3 fruit fly cellular contexts compared by ENCODE assay signal in genomic region chr3L:6556221-6556620, dm6.
TF ChIP-seq lines count a peak whose summit lies in the region.

No protein-coding gene starts in this region.

- no peak for TF ChIP-seq CTCF in whole organism, embryonic (GFP tag; optimal IDR thresholded peaks at IDR 0.05; lab: Kevin White, UChicago)

TF ChIP-seq in whole organism, embryonic, 481 proteins besides CTCF, POLR2A, EP300 and RAD21 (continues in another document):
- TF ChIP-seq CG13287 (GFP tag; IDR thresholded peaks at IDR 0.05; lab: Robert Waterston, UW; ENCODE audit: partially characterized antibody) (no peak), CG32767 (GFP tag; IDR thresholded peaks at IDR 0.05; lab: Robert Waterston, UW) (no peak), CG3163 (GFP tag; optimal IDR thresholded peaks at IDR 0.05; lab: Kevin White, UChicago) (no peak), grn (GFP tag; optimal IDR thresholded peaks at IDR 0.05; lab: Kevin White, UChicago) (peak; percentile 24), CoRest (tag; optimal IDR thresholded peaks at IDR 0.05; lab: Kevin White, UChicago) (no peak), CG11247 (GFP tag; IDR thresholded peaks at IDR 0.05; lab: Robert Waterston, UW) (no peak), B-H2 (GFP tag; optimal IDR thresholded peaks at IDR 0.05; lab: Kevin White, UChicago) (no peak), ind (GFP tag; optimal IDR thresholded peaks at IDR 0.05; lab: Kevin White, UChicago) (no peak), Hr51 (GFP tag; optimal IDR thresholded peaks at IDR 0.05; lab: Kevin White, UChicago) (no peak), Rx (GFP tag; IDR thresholded peaks at IDR 0.05; lab: Robert Waterston, UW) (no peak), chinmo (GFP tag; IDR thresholded peaks at IDR 0.05; lab: Robert Waterston, UW; ENCODE audit: partially characterized antibody) (no peak), CG6813 (GFP tag; optimal IDR thresholded peaks at IDR 0.05; lab: Kevin White, UChicago) (no peak), CG17385 (GFP tag; optimal IDR thresholded peaks at IDR 0.05; lab: Kevin White, UChicago) (no peak), Fer2 (tag; optimal IDR thresholded peaks at IDR 0.05; lab: Kevin White, UChicago) (no peak), CG13296 (GFP tag; optimal IDR thresholded peaks at IDR 0.05; lab: Kevin White, UChicago) (no peak), Ptx1 (GFP tag; IDR thresholded peaks at IDR 0.05; lab: Robert Waterston, UW) (no peak), row (GFP tag; IDR thresholded peaks at IDR 0.05; lab: Robert Waterston, UW) (no peak), CG13624 (GFP tag; optimal IDR thresholded peaks at IDR 0.05; lab: Kevin White, UChicago) (no peak), CG7987 (GFP tag; optimal IDR thresholded peaks at IDR 0.05; lab: Kevin White, UChicago) (no peak), Oaz (GFP tag; IDR thresholded peaks at IDR 0.05; lab: Robert Waterston, UW) (0 out of 2 replicates have a peak, but pooled peaks have one; percentile 8), CG17568 (GFP tag; optimal IDR thresholded peaks at IDR 0.05; lab: Kevin White, UChicago) (no peak), Mrtf (GFP tag; IDR thresholded peaks at IDR 0.05; lab: Robert Waterston, UW) (no peak), CG12744 (GFP tag; optimal IDR thresholded peaks at IDR 0.05; lab: Kevin White, UChicago) (no peak), Hmx (GFP tag; optimal IDR thresholded peaks at IDR 0.05; lab: Kevin White, UChicago) (no peak), ap (GFP tag; IDR thresholded peaks at IDR 0.05; lab: Robert Waterston, UW) (no peak), Taf1 (GFP tag; IDR thresholded peaks at IDR 0.05; lab: Robert Waterston, UW) (no peak), CG10979 (tag; optimal IDR thresholded peaks at IDR 0.05; lab: Kevin White, UChicago) (no peak), nmo (GFP tag; optimal IDR thresholded peaks at IDR 0.05; lab: Kevin White, UChicago) (no peak), CG17328 (GFP tag; IDR thresholded peaks at IDR 0.05; lab: Robert Waterston, UW) (no peak), Fer1 (GFP tag; optimal IDR thresholded peaks at IDR 0.05; lab: Kevin White, UChicago) (no peak), Deaf1 (tag; optimal IDR thresholded peaks at IDR 0.05; lab: Kevin White, UChicago) (no peak), gt (GFP tag; IDR thresholded peaks at IDR 0.05; lab: Robert Waterston, UW) (no peak)

TF ChIP-seq in whole organism, prepupa, 60 proteins besides CTCF, POLR2A, EP300 and RAD21:
- TF ChIP-seq svp (GFP tag; lab: Kevin White, UChicago) (peak; percentile 77), fkh (GFP tag; optimal IDR thresholded peaks at IDR 0.05; lab: Kevin White, UChicago) (peak; percentile 70), CG8319 (GFP tag; optimal IDR thresholded peaks at IDR 0.05; lab: Kevin White, UChicago) (no peak)

TF ChIP-seq in whole organism, wandering third instar larva, 38 proteins besides CTCF, POLR2A, EP300 and RAD21:
- TF ChIP-seq Mio (GFP tag; optimal IDR thresholded peaks at IDR 0.05; lab: Kevin White, UChicago) (no peak), Jra (GFP tag; optimal IDR thresholded peaks at IDR 0.05; lab: Kevin White, UChicago) (no peak), rgr (GFP tag; optimal IDR thresholded peaks at IDR 0.05; lab: Kevin White, UChicago) (no peak), Hnf4 (GFP tag; optimal IDR thresholded peaks at IDR 0.05; lab: Kevin White, UChicago) (no peak), Rel (GFP tag; optimal IDR thresholded peaks at IDR 0.05; lab: Kevin White, UChicago) (no peak), Rel (tag; optimal IDR thresholded peaks at IDR 0.05; lab: Kevin White, UChicago) (peak; percentile 17), Hr78 (GFP tag; optimal IDR thresholded peaks at IDR 0.05; lab: Kevin White, UChicago) (no peak), ey (GFP tag; optimal IDR thresholded peaks at IDR 0.05; lab: Kevin White, UChicago) (no peak), foxo (GFP tag; optimal IDR thresholded peaks at IDR 0.05; lab: Kevin White, UChicago) (no peak), sv (GFP tag; optimal IDR thresholded peaks at IDR 0.05; lab: Kevin White, UChicago) (no peak)
